Fruit fly (Drosophila melanogaster): Measurements from ENCODE around the gene Ptp4E.

The Ptp4E gene

dm6 chrX:4935979-4936843, 2.7 kb upstream of the Ptp4E start (continued):
- TF ChIP-seq CG1621 (tag; optimal IDR thresholded peaks at IDR 0.05) (no peak), CG8119 (GFP tag; IDR thresholded peaks at IDR 0.05) (no peak), Eip78C (GFP tag) (peak; percentile 88), eg (GFP tag; IDR thresholded peaks at IDR 0.05) (no peak), CG4318 (GFP tag; optimal IDR thresholded peaks at IDR 0.05) (no peak), OdsH (GFP tag; optimal IDR thresholded peaks at IDR 0.05) (peak; percentile 48), Eip75B (GFP tag; optimal IDR thresholded peaks at IDR 0.05) (peak; percentile 11), CG10669 (GFP tag; optimal IDR thresholded peaks at IDR 0.05) (peak; percentile 47), CG6792 (GFP tag; optimal IDR thresholded peaks at IDR 0.05) (peak; percentile 39), CG8632 (GFP tag; optimal IDR thresholded peaks at IDR 0.05) (peak; percentile 8), ss (GFP tag; optimal IDR thresholded peaks at IDR 0.05) (peak in 1 of 2 experiments; percentile 46), net (GFP tag; optimal IDR thresholded peaks at IDR 0.05) (peak; percentile 48), salr (GFP tag; optimal IDR thresholded peaks at IDR 0.05) (no peak), dsx (GFP tag; optimal IDR thresholded peaks at IDR 0.05; ENCODE audit: poor library complexity, severe bottlenecking) (peak; percentile 33), acj6 (GFP tag; optimal IDR thresholded peaks at IDR 0.05) (peak; percentile 18), fd59A (GFP tag; optimal IDR thresholded peaks at IDR 0.05) (no peak), CG8319 (GFP tag; optimal IDR thresholded peaks at IDR 0.05) (no peak), CG9139 (GFP tag; optimal IDR thresholded peaks at IDR 0.05) (no peak), CG6854 (GFP tag; optimal IDR thresholded peaks at IDR 0.05) (peak; percentile 5), Blimp-1 (GFP tag; optimal IDR thresholded peaks at IDR 0.05) (no peak), fd85E (GFP tag; optimal IDR thresholded peaks at IDR 0.05) (no peak), Hr39 (GFP tag; optimal IDR thresholded peaks at IDR 0.05) (peak; percentile 30), CG16779 (tag; optimal IDR thresholded peaks at IDR 0.05) (peak; percentile 28), Ets21C (GFP tag; optimal IDR thresholded peaks at IDR 0.05) (no peak), Sox15 (GFP tag; optimal IDR thresholded peaks at IDR 0.05) (no peak), Hr4 (GFP tag; optimal IDR thresholded peaks at IDR 0.05) (peak; percentile 6), CG34406 (GFP tag; optimal IDR thresholded peaks at IDR 0.05) (peak; percentile 48), CG7368 (GFP tag; optimal IDR thresholded peaks at IDR 0.05) (no peak), Gug (GFP tag; IDR thresholded peaks at IDR 0.05) (no peak), CG11762 (GFP tag; optimal IDR thresholded peaks at IDR 0.05; ENCODE audit: insufficient read depth) (peak; percentile 38), CG10631 (GFP tag; optimal IDR thresholded peaks at IDR 0.05) (peak; percentile 20), CG15336 (GFP tag; IDR thresholded peaks at IDR 0.05) (no peak)

DNA sequence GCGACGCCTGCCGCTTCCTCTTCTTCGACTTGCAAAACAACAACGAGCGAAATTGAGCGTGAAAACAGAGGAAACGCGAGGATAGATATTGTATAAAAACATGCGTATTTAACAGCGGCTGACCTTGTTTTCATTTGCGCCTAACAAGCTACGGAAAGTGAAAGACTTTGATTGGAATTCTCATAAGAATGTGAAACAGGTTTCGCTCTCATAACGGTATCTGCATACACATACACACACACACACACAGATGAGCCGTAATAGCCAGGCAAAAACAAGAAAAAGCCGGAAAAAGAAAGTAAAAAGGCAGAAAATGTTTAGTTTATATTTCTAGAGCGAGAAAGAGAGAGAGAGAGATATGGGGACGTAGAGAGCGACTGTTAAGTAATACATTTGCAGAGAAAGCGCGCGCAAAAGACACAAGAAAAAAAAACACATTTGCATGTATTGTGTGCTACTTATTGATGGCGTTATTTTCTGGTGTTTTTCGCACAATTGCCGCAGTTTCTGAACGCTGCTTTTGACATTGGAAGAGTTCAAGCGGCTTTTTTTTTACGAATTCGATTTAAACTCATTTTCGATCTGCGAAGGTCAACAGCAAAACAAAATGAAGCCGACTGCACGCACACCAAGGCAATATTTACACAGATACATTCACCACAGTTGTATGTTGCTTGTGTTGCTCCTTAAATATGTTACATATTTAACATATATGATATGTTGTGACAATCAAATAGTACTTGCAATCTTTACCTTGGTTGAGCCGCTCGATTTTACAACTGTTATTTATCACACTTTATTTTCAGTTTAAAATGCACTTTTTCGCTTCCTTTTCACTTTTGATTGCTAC, 1.5 kb upstream of the Ptp4E start:
- no peak for TF ChIP-seq spab (GFP tag; optimal IDR thresholded peaks at IDR 0.05)
- TF ChIP-seq CG11294 (GFP tag; IDR thresholded peaks at IDR 0.05): no peak
- TF ChIP-seq esn (GFP tag; optimal IDR thresholded peaks at IDR 0.05): peak; percentile 4
- TF ChIP-seq vri (GFP tag; optimal IDR thresholded peaks at IDR 0.05): peak; percentile 95
- TF ChIP-seq CG10631 (GFP tag; optimal IDR thresholded peaks at IDR 0.05): no peak
- TF ChIP-seq achi (GFP tag; optimal IDR thresholded peaks at IDR 0.05): peak; percentile 66
- no peak for TF ChIP-seq cyc (GFP tag; optimal IDR thresholded peaks at IDR 0.05)
- peak; percentile 74 for TF ChIP-seq Blimp-1 (GFP tag; optimal IDR thresholded peaks at IDR 0.05)
- TF ChIP-seq fd85E (GFP tag; optimal IDR thresholded peaks at IDR 0.05): no peak
- TF ChIP-seq Eip78C (GFP tag): peak; percentile 79
- no peak for TF ChIP-seq Met (GFP tag; optimal IDR thresholded peaks at IDR 0.05)
- no peak for TF ChIP-seq CG34406 (GFP tag; optimal IDR thresholded peaks at IDR 0.05)
- TF ChIP-seq svp (GFP tag): peak; percentile 59
- TF ChIP-seq Sox102F (GFP tag; optimal IDR thresholded peaks at IDR 0.05): peak; percentile 15
- no peak for TF ChIP-seq Ets96B (tag; optimal IDR thresholded peaks at IDR 0.05)
- TF ChIP-seq ss (GFP tag; optimal IDR thresholded peaks at IDR 0.05): peak; percentile 15 to 41
- TF ChIP-seq fkh (GFP tag; optimal IDR thresholded peaks at IDR 0.05): peak; percentile 60
- TF ChIP-seq Eip93F (GFP tag; optimal IDR thresholded peaks at IDR 0.05): no peak
